Fruit fly (Drosophila melanogaster): ENCODE results near the gene cindr.

Gene cindr

DNA sequence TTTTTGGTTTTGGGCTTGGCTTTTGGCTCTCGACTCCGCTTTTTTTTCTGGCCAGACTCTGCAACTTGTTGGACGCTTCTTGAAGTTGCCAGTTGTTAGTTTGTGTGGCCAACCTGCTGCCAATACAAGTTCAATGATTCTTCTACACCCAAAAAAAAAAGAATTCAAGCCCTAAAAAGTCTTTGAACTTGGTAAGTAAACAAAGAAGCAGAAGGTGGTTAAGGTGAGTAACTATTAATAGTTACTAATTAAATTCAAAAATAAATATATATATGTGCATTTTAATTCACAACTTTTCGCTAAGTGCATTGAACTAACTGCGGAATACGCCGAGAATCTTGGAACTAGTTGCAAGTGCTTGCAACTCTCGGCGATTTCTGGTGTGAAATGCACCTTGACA, 24.7 kb downstream of the cindr start:
- peak; percentile 39 for TF ChIP-seq psq (GFP tag; optimal IDR thresholded peaks at IDR 0.05)
- peak; percentile 46 for TF ChIP-seq OdsH (GFP tag; optimal IDR thresholded peaks at IDR 0.05)
- peak; percentile 17 for TF ChIP-seq brk (GFP tag; optimal IDR thresholded peaks at IDR 0.05)
- no peak for TF ChIP-seq CrebA (GFP tag; optimal IDR thresholded peaks at IDR 0.05; ENCODE audit: borderline replicate concordance)
- TF ChIP-seq h (GFP tag; optimal IDR thresholded peaks at IDR 0.05) = peak; percentile 50
- peak; percentile 40 for TF ChIP-seq Hnf4 (GFP tag; optimal IDR thresholded peaks at IDR 0.05)
- TF ChIP-seq foxo (GFP tag; optimal IDR thresholded peaks at IDR 0.05) = peak in 1 of 2 experiments; percentile 66
- TF ChIP-seq ey (GFP tag; optimal IDR thresholded peaks at IDR 0.05) = peak; percentile 4
- peak; percentile 59 for TF ChIP-seq rgr (GFP tag; optimal IDR thresholded peaks at IDR 0.05)
- TF ChIP-seq HLH106 (tag; optimal IDR thresholded peaks at IDR 0.05) = no peak
- peak; percentile 19 for TF ChIP-seq fru (GFP tag; optimal IDR thresholded peaks at IDR 0.05)
- no peak for TF ChIP-seq Rel (GFP tag; optimal IDR thresholded peaks at IDR 0.05)
- no peak for TF ChIP-seq Rel (tag; optimal IDR thresholded peaks at IDR 0.05)
- peak; percentile 16 for TF ChIP-seq Sp1 (GFP tag; optimal IDR thresholded peaks at IDR 0.05)

DNA sequence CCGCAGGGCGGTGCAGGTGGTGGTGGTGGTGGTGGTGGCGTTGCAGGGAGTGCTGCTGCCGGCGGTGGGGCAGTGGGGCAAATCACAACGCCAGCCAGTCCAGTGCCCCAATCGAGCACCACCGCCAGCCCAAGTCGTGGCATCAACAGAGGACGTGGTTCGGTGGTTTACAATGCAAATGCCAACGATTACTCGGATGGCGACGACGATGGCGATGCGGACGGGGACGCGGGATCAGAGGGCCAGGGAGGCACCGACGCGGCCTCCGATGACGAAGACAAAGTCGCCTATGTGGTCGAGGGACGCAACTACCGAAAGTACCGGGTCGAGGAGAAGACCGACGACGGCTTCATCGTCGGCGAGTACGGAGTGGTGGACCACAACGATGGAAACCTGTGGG, 32.3 kb downstream of the cindr start:
- no peak for TF ChIP-seq Hr78 (GFP tag; optimal IDR thresholded peaks at IDR 0.05)

- peak; percentile 30 for TF ChIP-seq Sp1 (GFP tag; optimal IDR thresholded peaks at IDR 0.05)
- TF ChIP-seq fru (GFP tag; optimal IDR thresholded peaks at IDR 0.05) = peak; percentile 14
- no peak for TF ChIP-seq psq (GFP tag; optimal IDR thresholded peaks at IDR 0.05)
- peak; percentile 11 for TF ChIP-seq tai (GFP tag; optimal IDR thresholded peaks at IDR 0.05)
- TF ChIP-seq OdsH (GFP tag; optimal IDR thresholded peaks at IDR 0.05) = peak; percentile 3
- TF ChIP-seq CG9705 (GFP tag; optimal IDR thresholded peaks at IDR 0.05) = no peak
- no peak for TF ChIP-seq Jra (GFP tag; optimal IDR thresholded peaks at IDR 0.05)
- no peak for TF ChIP-seq Abd-B (GFP tag; optimal IDR thresholded peaks at IDR 0.05)
- no peak for TF ChIP-seq Dif (GFP tag; optimal IDR thresholded peaks at IDR 0.05; ENCODE audit: partially characterized antibody)
- TF ChIP-seq Vsx2 (GFP tag; optimal IDR thresholded peaks at IDR 0.05; ENCODE audit: partially characterized antibody) = no peak
- no peak for TF ChIP-seq GATAd (GFP tag; optimal IDR thresholded peaks at IDR 0.05)
- no peak for TF ChIP-seq Myc (optimal IDR thresholded peaks at IDR 0.05)
- no peak for TF ChIP-seq Hr83 (GFP tag; optimal IDR thresholded peaks at IDR 0.05; ENCODE audit: poor library complexity, severe bottlenecking)
- peak; percentile 44 for TF ChIP-seq HLH106 (tag; optimal IDR thresholded peaks at IDR 0.05)
- TF ChIP-seq br (GFP tag; optimal IDR thresholded peaks at IDR 0.05) = peak; percentile 7
- TF ChIP-seq Hnf4 (GFP tag; optimal IDR thresholded peaks at IDR 0.05) = no peak
- no peak for TF ChIP-seq Mio (GFP tag; optimal IDR thresholded peaks at IDR 0.05)
- peak in 1 of 2 experiments; percentile 51 for TF ChIP-seq foxo (GFP tag; optimal IDR thresholded peaks at IDR 0.05)
- TF ChIP-seq woc (GFP tag; optimal IDR thresholded peaks at IDR 0.05) = peak; percentile 11
- no peak for TF ChIP-seq N (GFP tag; optimal IDR thresholded peaks at IDR 0.05)
- TF ChIP-seq rgr (GFP tag; optimal IDR thresholded peaks at IDR 0.05) = no peak
- TF ChIP-seq usp (GFP tag; optimal IDR thresholded peaks at IDR 0.05) = no peak
- TF ChIP-seq dl (GFP tag; optimal IDR thresholded peaks at IDR 0.05; ENCODE audit: insufficient read depth in 1 of 2, partially characterized antibody in 2 of 2) = no peak
- no peak for TF ChIP-seq Rel (GFP tag; optimal IDR thresholded peaks at IDR 0.05)
- no peak for TF ChIP-seq Rel (tag; optimal IDR thresholded peaks at IDR 0.05)
- no peak for TF ChIP-seq brk (GFP tag; optimal IDR thresholded peaks at IDR 0.05)
- TF ChIP-seq h (GFP tag; optimal IDR thresholded peaks at IDR 0.05) = peak; percentile 58
- TF ChIP-seq CG32264 (GFP tag; optimal IDR thresholded peaks at IDR 0.05) = no peak
- peak; percentile 29 for TF ChIP-seq dmrt93B (GFP tag; optimal IDR thresholded peaks at IDR 0.05)
- TF ChIP-seq ey (GFP tag; optimal IDR thresholded peaks at IDR 0.05) = peak; percentile 46
Measured at dm6 chr3R:30842199-30842598, 33.8 kb downstream of the cindr start.

- TF ChIP-seq dsf (GFP tag; optimal IDR thresholded peaks at IDR 0.05; ENCODE audit: borderline replicate concordance) (no peak), br (GFP tag; optimal IDR thresholded peaks at IDR 0.05) (peak; percentile 15), rgr (GFP tag; optimal IDR thresholded peaks at IDR 0.05) (peak; percentile 37), usp (GFP tag; optimal IDR thresholded peaks at IDR 0.05) (no peak), Vsx2 (GFP tag; optimal IDR thresholded peaks at IDR 0.05; ENCODE audit: partially characterized antibody) (no peak), lola (GFP tag; optimal IDR thresholded peaks at IDR 0.05) (no peak), sage (GFP tag; optimal IDR thresholded peaks at IDR 0.05) (no peak), CrebA (GFP tag; optimal IDR thresholded peaks at IDR 0.05; ENCODE audit: borderline replicate concordance) (no peak), woc (GFP tag; optimal IDR thresholded peaks at IDR 0.05) (peak; percentile 38), fru (GFP tag; optimal IDR thresholded peaks at IDR 0.05) (peak; percentile 21), Dfd (GFP tag; optimal IDR thresholded peaks at IDR 0.05) (no peak), Sp1 (GFP tag; optimal IDR thresholded peaks at IDR 0.05) (peak; percentile 70), HLH106 (tag; optimal IDR thresholded peaks at IDR 0.05) (peak; percentile 65), tai (GFP tag; optimal IDR thresholded peaks at IDR 0.05) (no peak), psq (GFP tag; optimal IDR thresholded peaks at IDR 0.05) (peak; percentile 66), foxo (GFP tag; optimal IDR thresholded peaks at IDR 0.05) (peak in 1 of 2 experiments; percentile 53), Rel (GFP tag; optimal IDR thresholded peaks at IDR 0.05) (no peak), Rel (tag; optimal IDR thresholded peaks at IDR 0.05) (no peak), OdsH (GFP tag; optimal IDR thresholded peaks at IDR 0.05) (peak; percentile 48), Hnf4 (GFP tag; optimal IDR thresholded peaks at IDR 0.05) (no peak), dmrt93B (GFP tag; optimal IDR thresholded peaks at IDR 0.05) (peak; percentile 5)
Measured at dm6 chr3R:30842639-30843476, 34.4 kb downstream of the cindr start.

All from whole organism, wandering third instar larva.